Worm (Caenorhabditis elegans): ENCODE results near the gene cln-3.3.
A peak's percentile ranks its signal among the peaks of the same experiment; 100 is the strongest.

The cln-3.3 gene

ce11 chrV:8682719-8683118 lies at the start of gene cln-3.3:
cln-3.3 (plus strand) TSS chrV:8683052.
- TF ChIP-seq pqm-1 (tag; optimal IDR thresholded peaks at IDR 0.05) (peak; percentile 45), elt-2 (tag; optimal IDR thresholded peaks at IDR 0.05) (peak; percentile 70), jun-1 (tag; optimal IDR thresholded peaks at IDR 0.05) (no peak), ztf-11 (tag; optimal IDR thresholded peaks at IDR 0.05) (no peak), eor-1 (tag; optimal IDR thresholded peaks at IDR 0.05) (no peak)

DNA sequence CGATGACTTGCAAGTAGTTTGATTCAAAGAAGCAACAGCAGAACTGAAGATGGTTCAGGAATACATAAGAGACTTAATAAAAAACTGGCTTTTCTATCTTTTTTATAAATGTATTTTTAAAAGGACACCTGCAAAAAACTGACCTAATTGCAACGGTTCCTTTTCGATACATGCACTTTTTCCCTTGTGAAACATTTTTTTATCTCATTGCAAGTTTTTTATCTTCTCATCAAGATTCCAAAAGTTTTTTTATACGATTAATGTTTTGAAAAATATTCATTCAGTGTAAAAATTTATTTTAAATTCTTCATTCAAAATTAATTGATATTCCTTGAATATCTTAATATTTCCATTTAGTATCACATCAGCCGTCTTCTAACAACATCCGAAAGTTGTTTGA lies 47.3 kb upstream of the cln-3.3 start, which contains the start of gene oac-29:
oac-29 (minus strand) TSS at position 101 of the 400 bp plus-strand sequence.
- TF ChIP-seq nhr-77 (tag; optimal IDR thresholded peaks at IDR 0.05): no peak
- TF ChIP-seq ZK546.5 (tag; optimal IDR thresholded peaks at IDR 0.05): no peak
- no peak for TF ChIP-seq zag-1 (tag; optimal IDR thresholded peaks at IDR 0.05)
- no peak for TF ChIP-seq R02D3.7 (tag; optimal IDR thresholded peaks at IDR 0.05)
- no peak for TF ChIP-seq fos-1 (tag; optimal IDR thresholded peaks at IDR 0.05)
- no peak for TF ChIP-seq elt-2 (tag; optimal IDR thresholded peaks at IDR 0.05)
- no peak for TF ChIP-seq ztf-11 (tag; optimal IDR thresholded peaks at IDR 0.05)
- TF ChIP-seq nhr-67 (tag; optimal IDR thresholded peaks at IDR 0.05): no peak
- TF ChIP-seq fkh-2 (tag; optimal IDR thresholded peaks at IDR 0.05): no peak
- TF ChIP-seq pqm-1 (tag; optimal IDR thresholded peaks at IDR 0.05): no peak
- TF ChIP-seq nhr-23 (tag; optimal IDR thresholded peaks at IDR 0.05): no peak
- TF ChIP-seq unc-39 (tag; optimal IDR thresholded peaks at IDR 0.05): no peak
- no peak for TF ChIP-seq nhr-43 (tag; optimal IDR thresholded peaks at IDR 0.05; ENCODE audit: poor library complexity, severe bottlenecking)
- TF ChIP-seq elt-3 (tag; optimal IDR thresholded peaks at IDR 0.05): no peak
- TF ChIP-seq skn-1 (tag; optimal IDR thresholded peaks at IDR 0.05): no peak
- no peak for TF ChIP-seq egl-27 (tag; optimal IDR thresholded peaks at IDR 0.05)
- TF ChIP-seq snpc-4 (tag; optimal IDR thresholded peaks at IDR 0.05): no peak
- TF ChIP-seq nhr-12 (tag; optimal IDR thresholded peaks at IDR 0.05): no peak

- no peak for TF ChIP-seq fos-1 (tag; optimal IDR thresholded peaks at IDR 0.05)
- TF ChIP-seq nhr-43 (tag; optimal IDR thresholded peaks at IDR 0.05; ENCODE audit: poor library complexity, severe bottlenecking): no peak
- TF ChIP-seq nhr-11 (tag; optimal IDR thresholded peaks at IDR 0.05): no peak
- no peak for TF ChIP-seq ceh-16 (tag; optimal IDR thresholded peaks at IDR 0.05)
- TF ChIP-seq ceh-28 (tag; optimal IDR thresholded peaks at IDR 0.05): no peak
- no peak for TF ChIP-seq mdl-1 (tag; optimal IDR thresholded peaks at IDR 0.05)
- no peak for TF ChIP-seq eor-1 (tag; optimal IDR thresholded peaks at IDR 0.05)
- no peak for TF ChIP-seq sea-2 (GFP tag; optimal IDR thresholded peaks at IDR 0.05)
- TF ChIP-seq nhr-25 (tag; optimal IDR thresholded peaks at IDR 0.05): no peak
- TF ChIP-seq lin-39 (tag; optimal IDR thresholded peaks at IDR 0.05): no peak
- no peak for TF ChIP-seq ZK546.5 (tag; optimal IDR thresholded peaks at IDR 0.05)
- TF ChIP-seq unc-39 (tag; optimal IDR thresholded peaks at IDR 0.05): no peak
- TF ChIP-seq unc-62 (GFP tag; optimal IDR thresholded peaks at IDR 0.05): no peak
- no peak for TF ChIP-seq ceh-9 (tag; optimal IDR thresholded peaks at IDR 0.05)
Measured at ce11 chrV:8636907-8637306, 45.9 kb upstream of the cln-3.3 start, which contains the start of gene grl-12. grl-12 (minus strand) TSS chrV:8637007.

ce11 chrV:8637666-8638271 lies 45.1 kb upstream of the cln-3.3 start, which contains the start of the genes F28A12.10 and acd-4:
F28A12.10 (minus strand) TSS chrV:8637766.
acd-4 (plus strand) TSS chrV:8638221.
- TF ChIP-seq skn-1 (tag; optimal IDR thresholded peaks at IDR 0.05) (no peak), fos-1 (tag; optimal IDR thresholded peaks at IDR 0.05) (no peak)

DNA sequence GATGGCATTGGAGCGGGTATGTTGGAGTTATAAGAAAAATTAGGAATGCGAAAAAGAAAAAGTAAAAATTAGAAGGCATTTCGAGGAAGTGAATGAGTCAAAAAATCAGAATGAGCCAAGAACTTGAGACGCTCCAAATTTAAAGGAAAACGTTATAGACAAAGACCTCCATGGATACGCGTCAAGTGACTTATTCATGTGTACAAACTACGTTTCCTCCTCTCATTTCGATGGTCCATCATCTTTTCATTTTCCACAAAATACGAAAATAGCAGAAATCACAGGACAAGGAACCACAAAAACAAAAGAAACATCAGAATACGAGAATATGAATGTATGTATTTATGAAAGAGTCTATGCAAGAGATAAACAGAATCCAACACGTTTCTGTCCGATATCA lies 41.6 kb upstream of the cln-3.3 start, which contains the start of gene F28A12.3:
F28A12.3 (minus strand) TSS at position 101 of the 400 bp plus-strand sequence.
- TF ChIP-seq fkh-2 (tag; optimal IDR thresholded peaks at IDR 0.05): no peak

- no peak for TF ChIP-seq zag-1 (tag; optimal IDR thresholded peaks at IDR 0.05)
- TF ChIP-seq elt-2 (tag; optimal IDR thresholded peaks at IDR 0.05): peak; percentile 17
Measured at ce11 chrV:8643093-8643492, 39.8 kb upstream of the cln-3.3 start, which contains the start of gene asp-13. asp-13 (minus strand) TSS chrV:8643193.

- no peak for TF ChIP-seq tbx-2 (tag; optimal IDR thresholded peaks at IDR 0.05)
- TF ChIP-seq ztf-11 (tag; optimal IDR thresholded peaks at IDR 0.05): no peak
- no peak for TF ChIP-seq elt-3 (tag; optimal IDR thresholded peaks at IDR 0.05)
- peak; percentile 98 for TF ChIP-seq elt-2 (tag; optimal IDR thresholded peaks at IDR 0.05)
- TF ChIP-seq ztf-4 (tag; optimal IDR thresholded peaks at IDR 0.05): no peak
- TF ChIP-seq fkh-10 (GFP tag; optimal IDR thresholded peaks at IDR 0.05): no peak
- peak; percentile 42 for TF ChIP-seq pha-4 (tag; optimal IDR thresholded peaks at IDR 0.05)
- peak; percentile 11 for TF ChIP-seq jun-1 (tag; optimal IDR thresholded peaks at IDR 0.05)
- TF ChIP-seq pqm-1 (tag; optimal IDR thresholded peaks at IDR 0.05): peak; percentile 99
Measured at ce11 chrV:8648251-8648650, 34.6 kb upstream of the cln-3.3 start.

Data from whole organism, L3 larva.